Worm (Caenorhabditis elegans): ENCODE measurements around the gene oac-12.

Gene oac-12

DNA sequence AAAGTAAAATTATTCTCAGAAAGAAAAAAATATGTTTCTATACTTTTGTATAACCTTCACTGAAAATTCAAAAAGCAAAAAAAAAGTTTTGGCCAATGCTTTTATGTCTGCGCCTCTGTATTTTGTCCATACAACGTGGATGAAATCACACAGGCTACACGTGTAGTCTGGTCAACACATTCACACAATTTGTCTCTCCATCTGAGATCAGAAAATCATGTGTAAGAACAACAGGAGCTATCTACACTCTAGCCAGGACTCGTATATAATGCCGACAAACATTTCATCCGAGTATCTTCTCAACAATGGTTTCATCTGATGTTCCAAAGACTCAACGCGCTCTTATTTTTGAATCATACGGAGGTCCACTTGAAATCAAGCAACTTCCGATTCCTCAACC lies 5.5 kb downstream of the oac-12 start, which contains the start of gene D2063.1:
Gene D2063.1, plus strand, starts transcription at position 281 of the 400 bp plus-strand sequence.
- TF ChIP-seq egl-27 (tag; optimal IDR thresholded peaks at IDR 0.05) (no peak), nhr-129 (tag; optimal IDR thresholded peaks at IDR 0.05) (peak; percentile 3)

DNA sequence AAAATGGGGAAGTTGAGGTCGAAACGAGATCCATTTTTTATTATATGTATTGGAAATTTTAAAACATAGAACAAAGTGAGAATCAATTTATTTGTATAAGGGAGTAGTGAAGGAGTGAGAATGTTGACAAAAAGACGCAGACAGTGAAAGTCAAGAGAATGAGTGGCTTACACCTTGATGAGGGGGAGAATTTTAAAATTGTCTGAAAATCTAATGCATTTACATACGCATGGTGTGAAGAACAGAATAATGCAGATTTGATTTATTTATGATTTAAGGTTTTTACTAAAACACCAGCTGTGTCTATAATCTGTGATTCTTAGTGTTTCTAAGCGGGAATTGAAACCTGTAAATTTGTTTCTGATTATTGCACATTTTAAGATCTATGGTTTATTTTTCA lies 6.9 kb downstream of the oac-12 start, which contains the start of gene nhr-125:
Gene nhr-125, minus strand, starts transcription at position 101 of the 400 bp plus-strand sequence.
- no peak for TF ChIP-seq dmd-4 (tag; optimal IDR thresholded peaks at IDR 0.05)
- no peak for TF ChIP-seq zag-1 (tag; optimal IDR thresholded peaks at IDR 0.05)
- no peak for TF ChIP-seq nhr-237 (tag; optimal IDR thresholded peaks at IDR 0.05)
- TF ChIP-seq nhr-6 (tag; optimal IDR thresholded peaks at IDR 0.05) = no peak
- no peak for TF ChIP-seq egl-27 (tag; optimal IDR thresholded peaks at IDR 0.05)
- no peak for TF ChIP-seq lin-13 (GFP tag; optimal IDR thresholded peaks at IDR 0.05)
- TF ChIP-seq nhr-10 (tag; optimal IDR thresholded peaks at IDR 0.05) = no peak
- TF ChIP-seq nhr-11 (tag; optimal IDR thresholded peaks at IDR 0.05) = no peak
- TF ChIP-seq nhr-129 (tag; optimal IDR thresholded peaks at IDR 0.05) = no peak
- no peak for TF ChIP-seq skn-1 (tag; optimal IDR thresholded peaks at IDR 0.05)
- TF ChIP-seq lin-11 (tag; optimal IDR thresholded peaks at IDR 0.05) = no peak
- TF ChIP-seq nhr-23 (tag; optimal IDR thresholded peaks at IDR 0.05) = no peak

DNA sequence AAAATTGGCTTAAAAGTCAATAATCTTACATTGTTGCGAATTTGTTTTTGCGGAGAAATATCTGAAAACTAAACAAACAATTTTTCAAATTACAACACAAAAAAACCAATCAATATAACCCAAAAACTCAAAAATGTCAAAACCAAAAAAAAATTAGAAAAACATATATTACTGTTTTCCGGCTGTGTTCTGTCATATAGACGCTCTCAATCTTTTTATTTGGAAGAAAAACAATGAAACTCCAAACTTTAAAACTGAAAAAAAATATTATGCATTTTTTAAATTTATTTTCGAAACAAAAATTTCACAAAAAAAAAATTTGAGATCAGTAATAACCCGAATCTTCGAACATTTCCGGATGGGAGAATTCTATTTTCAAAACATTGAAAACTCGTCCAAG lies 9.6 kb downstream of the oac-12 start, which contains the start of gene R02D1.2:
Gene R02D1.2, minus strand, starts transcription at position 101 of the 400 bp plus-strand sequence.
- TF ChIP-seq zag-1 (tag; optimal IDR thresholded peaks at IDR 0.05) (no peak), lin-11 (tag; optimal IDR thresholded peaks at IDR 0.05) (no peak), nhr-6 (tag; optimal IDR thresholded peaks at IDR 0.05) (no peak), skn-1 (tag; optimal IDR thresholded peaks at IDR 0.05) (no peak), nhr-129 (tag; optimal IDR thresholded peaks at IDR 0.05) (no peak), elt-3 (tag; optimal IDR thresholded peaks at IDR 0.05) (no peak), nhr-237 (tag; optimal IDR thresholded peaks at IDR 0.05) (no peak), nhr-11 (tag; optimal IDR thresholded peaks at IDR 0.05) (no peak), crh-2 (tag; optimal IDR thresholded peaks at IDR 0.05) (no peak), mab-5 (tag; optimal IDR thresholded peaks at IDR 0.05) (no peak), aly-2 (tag; optimal IDR thresholded peaks at IDR 0.05) (no peak), ceh-82 (tag; optimal IDR thresholded peaks at IDR 0.05) (no peak), ztf-1 (GFP tag; conservative IDR thresholded peaks at IDR 0.05) (no peak), peb-1 (tag; optimal IDR thresholded peaks at IDR 0.05) (no peak), alr-1 (tag; optimal IDR thresholded peaks at IDR 0.05) (no peak), nhr-25 (tag; optimal IDR thresholded peaks at IDR 0.05) (no peak), ama-1 (optimal IDR thresholded peaks at IDR 0.05) (no peak)

DNA sequence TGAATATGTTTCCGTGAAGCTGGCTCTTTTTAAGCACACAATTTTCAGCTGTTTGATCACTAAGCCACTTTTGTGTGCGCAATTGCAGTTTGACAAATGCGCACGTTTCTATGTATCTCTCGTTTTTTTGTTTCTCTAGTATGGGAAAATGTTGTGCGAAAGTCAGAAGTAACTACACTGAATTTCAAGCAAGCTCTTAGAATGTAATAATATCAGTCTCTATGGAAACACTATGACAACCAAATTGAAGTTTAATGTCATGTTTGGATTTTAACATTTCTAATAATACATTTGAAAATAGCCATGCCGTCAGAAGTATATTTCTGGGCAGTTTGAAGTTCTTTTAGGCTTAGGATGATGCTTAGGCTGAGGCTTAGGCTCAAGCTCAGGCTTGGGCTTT lies 12.5 kb downstream of the oac-12 start, which contains the start of gene ZC132.9:
Gene ZC132.9, minus strand, starts transcription at position 101 of the 400 bp plus-strand sequence.
- TF ChIP-seq zag-1 (tag; optimal IDR thresholded peaks at IDR 0.05) (no peak), F13H6.1 (tag; optimal IDR thresholded peaks at IDR 0.05) (no peak), ztf-4 (tag; optimal IDR thresholded peaks at IDR 0.05) (no peak), blmp-1 (tag; optimal IDR thresholded peaks at IDR 0.05; ENCODE audit: insufficient read depth) (no peak), nhr-11 (tag; optimal IDR thresholded peaks at IDR 0.05) (no peak), nhr-21 (tag; optimal IDR thresholded peaks at IDR 0.05) (no peak), fos-1 (tag; optimal IDR thresholded peaks at IDR 0.05) (no peak), nhr-77 (tag; optimal IDR thresholded peaks at IDR 0.05) (no peak), mdl-1 (tag; optimal IDR thresholded peaks at IDR 0.05) (no peak)

DNA sequence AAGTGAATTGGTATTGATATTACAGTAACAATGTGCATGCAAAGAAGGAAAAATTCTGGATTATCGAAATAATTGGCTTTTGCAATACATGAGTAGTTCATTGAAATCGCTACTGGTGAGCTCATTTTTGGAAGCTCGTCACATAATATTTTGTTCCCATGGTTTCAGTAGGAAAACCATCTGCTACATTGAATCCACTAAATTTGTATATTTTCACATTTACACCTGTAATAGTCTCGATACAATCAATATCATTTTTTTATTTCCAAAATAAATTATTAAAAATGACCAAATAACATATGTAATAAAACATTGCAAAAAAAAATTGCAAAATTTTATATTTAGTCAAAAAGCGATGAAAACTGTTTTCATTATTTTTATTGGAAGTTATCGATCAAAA lies 17.3 kb downstream of the oac-12 start, which contains the start of gene srh-192:
Gene srh-192, minus strand, starts transcription at position 101 of the 400 bp plus-strand sequence.
- TF ChIP-seq fos-1 (tag; optimal IDR thresholded peaks at IDR 0.05) (no peak), sma-3 (GFP tag; optimal IDR thresholded peaks at IDR 0.05) (no peak), lin-13 (GFP tag; optimal IDR thresholded peaks at IDR 0.05) (no peak), peb-1 (tag; optimal IDR thresholded peaks at IDR 0.05) (no peak), lsy-2 (tag; optimal IDR thresholded peaks at IDR 0.05) (no peak), snpc-4 (tag; optimal IDR thresholded peaks at IDR 0.05) (no peak), elt-1 (tag; optimal IDR thresholded peaks at IDR 0.05) (no peak), egl-27 (tag; optimal IDR thresholded peaks at IDR 0.05) (no peak), ama-1 (optimal IDR thresholded peaks at IDR 0.05) (no peak), ceh-82 (tag; optimal IDR thresholded peaks at IDR 0.05) (no peak), sma-9 (GFP tag; optimal IDR thresholded peaks at IDR 0.05) (no peak), sma-9 (tag; optimal IDR thresholded peaks at IDR 0.05) (no peak)

Data from whole organism, L2 larva.